Worm (Caenorhabditis elegans) whole organism, young adult: Measurements from ENCODE around the gene F47B7.5.
A peak's percentile ranks its signal among the peaks of the same experiment; 100 is the strongest.

Experiments
- B0019.2 ChIP-seq: fragments of 200-800 bp; sonication (Bioruptor generic); conservative IDR thresholded peaks from 2 replicates; pipeline ENCODE4 v1.3.6; 2022; ENCODE audit warnings: missing genetic modification reagents, missing genetic modification characterization, missing compliant biosample characterization
- C06A6.2 ChIP-seq: fragments of 200-800 bp; sonication (Bioruptor generic); conservative IDR thresholded peaks from 2 replicates; pipeline ENCODE4 v1.3.6; 2022; ENCODE audit warnings: missing genetic modification characterization, missing compliant biosample characterization
- C17E4.6 ChIP-seq: fragments of 200-800 bp; sonication (Bioruptor generic); IDR thresholded peaks from 2 replicates; pipeline ENCODE4 v1.3.6; 2022; ENCODE audit warnings: missing genetic modification reagents, missing genetic modification characterization, missing compliant biosample characterization
- F10E7.11 ChIP-seq: sonication (generic microtip); optimal IDR thresholded peaks from 2 replicates; lab custom pipeline; 2017; ENCODE audit warnings: mild to moderate bottlenecking, missing genetic modification characterization, moderate library complexity, missing compliant biosample characterization
- F22D6.2 ChIP-seq: sonication (generic microtip); optimal IDR thresholded peaks from 2 replicates; lab custom pipeline; 2016; ENCODE audit warnings: mild to moderate bottlenecking, missing genetic modification characterization, missing compliant biosample characterization
- F23B12.7 ChIP-seq: sonication (generic microtip); optimal IDR thresholded peaks from 2 replicates; lab custom pipeline; 2017; ENCODE audit warnings: missing genetic modification characterization, mild to moderate bottlenecking, missing compliant biosample characterization, antibody characterized with exemption, moderate library complexity; ENCODE audit not compliant: insufficient read depth
- F33H1.4 ChIP-seq: fragments of 200-800 bp; sonication (Bioruptor generic); IDR thresholded peaks from 2 replicates; pipeline ENCODE4 v1.3.6; 2022; ENCODE audit warnings: missing genetic modification reagents, missing genetic modification characterization, missing compliant biosample characterization
- F37B4.10 ChIP-seq: fragments of 200-800 bp; sonication (Bioruptor generic); IDR thresholded peaks from 2 replicates; pipeline ENCODE4 v1.3.6; 2022; ENCODE audit warnings: missing genetic modification characterization, missing compliant biosample characterization
- F52B5.7 ChIP-seq: sonication (generic microtip); optimal IDR thresholded peaks from 2 replicates; lab custom pipeline; 2016; ENCODE audit warnings: mild to moderate bottlenecking, missing genetic modification characterization, missing compliant biosample characterization
- Y53F4B.3 ChIP-seq: fragments of 200-800 bp; sonication (Bioruptor generic); IDR thresholded peaks from 2 replicates; pipeline ENCODE4 v1.3.6; 2022; ENCODE audit warnings: missing genetic modification reagents, missing genetic modification characterization, missing compliant biosample characterization
- Y79H2A.3 ChIP-seq: fragments of 200-800 bp; sonication (Bioruptor generic); conservative IDR thresholded peaks from 2 replicates; pipeline ENCODE4 v1.3.6; 2022; ENCODE audit warnings: missing genetic modification reagents, missing genetic modification characterization, missing compliant biosample characterization
- Y95B8A.8 ChIP-seq: fragments of 200-800 bp; sonication (Bioruptor generic); IDR thresholded peaks from 2 replicates; pipeline ENCODE4 v1.3.6; 2022; ENCODE audit warnings: missing genetic modification reagents, missing genetic modification characterization, missing compliant biosample characterization
- athp-1 ChIP-seq: sonication (generic microtip); optimal IDR thresholded peaks from 2 replicates; lab custom pipeline; 2017; ENCODE audit warnings: mild to moderate bottlenecking, missing genetic modification characterization, missing compliant biosample characterization
- attf-3 ChIP-seq: fragments of 200-800 bp; sonication (Bioruptor generic); conservative IDR thresholded peaks from 2 replicates; pipeline ENCODE4 v1.3.6; 2022; ENCODE audit warnings: missing genetic modification reagents, missing genetic modification characterization, missing compliant biosample characterization
- attf-5 ChIP-seq: fragments of 200-800 bp; sonication (Bioruptor generic); optimal IDR thresholded peaks from 2 replicates; lab custom pipeline; 2018; ENCODE audit warnings: mild to moderate bottlenecking, missing genetic modification characterization, missing compliant biosample characterization
- cebp-2 ChIP-seq: fragments of 200-800 bp; sonication (Bioruptor generic); IDR thresholded peaks from 2 replicates; pipeline ENCODE4 v1.3.6; 2022; ENCODE audit warnings: missing genetic modification characterization, missing compliant biosample characterization
- ceh-40 ChIP-seq: fragments of 200-800 bp; sonication (Bioruptor generic); IDR thresholded peaks from 2 replicates; pipeline ENCODE4 v1.3.6; 2022; ENCODE audit warnings: missing genetic modification characterization, missing compliant biosample characterization
- ceh-58 ChIP-seq: fragments of 200-800 bp; sonication (Bioruptor generic); IDR thresholded peaks from 2 replicates; pipeline ENCODE4 v1.3.6; 2022; ENCODE audit warnings: missing genetic modification characterization, missing compliant biosample characterization
- ceh-79 ChIP-seq: sonication (generic microtip); optimal IDR thresholded peaks from 2 replicates; lab custom pipeline; 2017; ENCODE audit warnings: mild to moderate bottlenecking, missing genetic modification characterization, missing compliant biosample characterization
- die-1 ChIP-seq: sonication (generic microtip); optimal IDR thresholded peaks from 2 replicates; lab custom pipeline; 2016; ENCODE audit warnings: missing genotype, mild to moderate bottlenecking, missing genetic modification characterization, missing compliant biosample characterization
- dpl-1 ChIP-seq: fragments of 150-350 bp; optimal IDR thresholded peaks from 2 replicates; lab custom pipeline; 2014; ENCODE audit warnings: missing biosample characterization, missing genetic modification reagents, missing genetic modification characterization
- egl-44 ChIP-seq: fragments of 200-800 bp; sonication (Bioruptor generic); IDR thresholded peaks from 2 replicates; pipeline ENCODE4 v1.3.6; 2022; ENCODE audit warnings: missing genetic modification reagents, missing genetic modification characterization, missing compliant biosample characterization
- ets-4 ChIP-seq: fragments of 200-800 bp; sonication (Bioruptor generic); optimal IDR thresholded peaks from 2 replicates; lab custom pipeline; 2018; ENCODE audit warnings: mild to moderate bottlenecking, missing genetic modification characterization, missing compliant biosample characterization
- hrde-1 ChIP-seq: sonication (generic microtip); optimal IDR thresholded peaks from 2 replicates; lab custom pipeline; 2016; ENCODE audit warnings: missing genetic modification characterization, mild to moderate bottlenecking, missing compliant biosample characterization, moderate library complexity, missing genotype, missing genetic modification reagents, borderline replicate concordance
- hsf-1 ChIP-seq: fragments of 200-800 bp; sonication (Bioruptor generic); IDR thresholded peaks from 2 replicates; pipeline ENCODE4 v1.3.6; 2022; ENCODE audit warnings: missing genetic modification reagents, missing genetic modification characterization, missing compliant biosample characterization
- lag-1 ChIP-seq: fragments of 200-800 bp; sonication (Bioruptor generic); IDR thresholded peaks from 2 replicates; pipeline ENCODE4 v1.3.6; 2022; ENCODE audit warnings: missing genetic modification reagents, missing genetic modification characterization, missing compliant biosample characterization
- let-526 ChIP-seq: fragments of 200-800 bp; sonication (Bioruptor generic); IDR thresholded peaks from 2 replicates; pipeline ENCODE4 v1.3.6; 2022; ENCODE audit warnings: missing genetic modification reagents, missing genetic modification characterization, missing compliant biosample characterization
- lin-26 ChIP-seq: fragments of 200-800 bp; sonication (Bioruptor generic); IDR thresholded peaks from 2 replicates; pipeline ENCODE4 v1.3.6; 2022; ENCODE audit warnings: missing genetic modification reagents, missing genetic modification characterization, missing compliant biosample characterization
- lin-35 ChIP-seq, 3 experiments: fragments of 150-350 bp in 2 of 3; sonication (generic microtip) in 1 of 3; optimal IDR thresholded peaks; 2 replicates each; lab custom pipeline; 2014 to 2018; ENCODE audit warnings: missing biosample characterization in 3 of 3, missing genetic modification characterization in 3 of 3, missing genetic modification reagents in 3 of 3
- lin-54 ChIP-seq: fragments of 200-800 bp; sonication (Bioruptor generic); optimal IDR thresholded peaks from 2 replicates; lab custom pipeline; 2018; ENCODE audit warnings: mild to moderate bottlenecking, missing genetic modification characterization, missing compliant biosample characterization
- lir-1 ChIP-seq: fragments of 200-800 bp; sonication (Bioruptor generic); conservative IDR thresholded peaks from 2 replicates; pipeline ENCODE4 v1.3.6; 2022; ENCODE audit warnings: missing genetic modification reagents, missing genetic modification characterization, missing compliant biosample characterization
- madf-10 ChIP-seq: sonication (generic microtip); optimal IDR thresholded peaks from 2 replicates; lab custom pipeline; 2016; ENCODE audit warnings: mild to moderate bottlenecking, missing genetic modification characterization, missing compliant biosample characterization
- madf-8 ChIP-seq: fragments of 200-800 bp; sonication (Bioruptor generic); conservative IDR thresholded peaks from 2 replicates; pipeline ENCODE4 v1.3.6; 2022; ENCODE audit warnings: missing genetic modification reagents, missing genetic modification characterization, missing compliant biosample characterization
- mel-28 ChIP-seq: sonication (generic microtip); optimal IDR thresholded peaks from 2 replicates; lab custom pipeline; 2016; ENCODE audit warnings: borderline replicate concordance, mild to moderate bottlenecking, missing genetic modification characterization, missing compliant biosample characterization
- mes-4 ChIP-seq: sonication (generic microtip); optimal IDR thresholded peaks from 2 replicates; lab custom pipeline; 2016; ENCODE audit warnings: missing genotype, missing genetic modification characterization, missing compliant biosample characterization
- mxl-1 ChIP-seq: sonication (generic microtip); optimal IDR thresholded peaks from 2 replicates; lab custom pipeline; 2016; ENCODE audit warnings: missing genetic modification characterization, missing compliant biosample characterization
- nfya-1 ChIP-seq: sonication (generic microtip); optimal IDR thresholded peaks from 2 replicates; lab custom pipeline; 2017; ENCODE audit warnings: antibody characterized with exemption, missing compliant biosample characterization, missing genetic modification characterization, borderline replicate concordance; ENCODE audit not compliant: insufficient read depth
- nfya-2 ChIP-seq: fragments of 200-800 bp; sonication (Bioruptor generic); IDR thresholded peaks from 2 replicates; pipeline ENCODE4 v1.3.6; 2022; ENCODE audit warnings: missing genetic modification reagents, missing genetic modification characterization, missing compliant biosample characterization
- nhr-120 ChIP-seq: fragments of 200-800 bp; sonication (Bioruptor generic); IDR thresholded peaks from 2 replicates; pipeline ENCODE4 v1.3.6; 2022; ENCODE audit warnings: missing genetic modification characterization, missing compliant biosample characterization
- nhr-179 ChIP-seq: sonication (generic microtip); optimal IDR thresholded peaks from 2 replicates; lab custom pipeline; 2016; ENCODE audit warnings: mild to moderate bottlenecking, missing genetic modification characterization, missing compliant biosample characterization
- nhr-80 ChIP-seq: sonication (generic microtip); optimal IDR thresholded peaks from 2 replicates; lab custom pipeline; 2016; ENCODE audit warnings: missing genetic modification characterization, missing compliant biosample characterization
- pha-4 ChIP-seq: fragments of 150-350 bp; sonication (generic microtip); optimal IDR thresholded peaks from 2 replicates; lab custom pipeline; 2014; ENCODE audit warnings: missing biosample characterization, missing genetic modification reagents, missing genetic modification characterization
- rec-8 ChIP-seq, 2 experiments: sonication (generic microtip); optimal IDR thresholded peaks; 2 replicates each; lab custom pipeline; 2016; ENCODE audit warnings: mild to moderate bottlenecking in 2 of 2, missing genetic modification characterization in 2 of 2, missing genetic modification reagents in 2 of 2, missing genotype in 2 of 2, missing biosample characterization in 1 of 2, missing compliant biosample characterization in 1 of 2, moderate library complexity in 1 of 2
- repo-1 ChIP-seq: sonication (generic microtip); optimal IDR thresholded peaks from 2 replicates; lab custom pipeline; 2017; ENCODE audit warnings: mild to moderate bottlenecking, missing genetic modification characterization, missing compliant biosample characterization
- rpc-1 ChIP-seq, 2 experiments: fragments of 150-350 bp in 1 of 2; sonication (generic microtip) in 1 of 2; optimal IDR thresholded peaks; 2 replicates each; lab custom pipeline; 2014 to 2018; ENCODE audit warnings: missing biosample characterization in 1 of 2, missing genetic modification characterization in 1 of 2, missing genetic modification reagents in 1 of 2, missing genotype in 1 of 2
- sdz-38 ChIP-seq: sonication (generic microtip); optimal IDR thresholded peaks from 2 replicates; lab custom pipeline; 2016; ENCODE audit warnings: missing genotype, missing genetic modification characterization, missing compliant biosample characterization
- sea-2 ChIP-seq: fragments of 200-800 bp; sonication (Bioruptor generic); IDR thresholded peaks from 2 replicates; pipeline ENCODE4 v1.3.6; 2022; ENCODE audit warnings: missing genetic modification characterization, missing compliant biosample characterization
- unc-130 ChIP-seq: sonication (generic microtip); optimal IDR thresholded peaks from 2 replicates; lab custom pipeline; 2016; ENCODE audit warnings: missing genetic modification reagents, missing genetic modification characterization, missing compliant biosample characterization
- ztf-28 ChIP-seq: fragments of 200-800 bp; sonication (Bioruptor generic); IDR thresholded peaks from 2 replicates; pipeline ENCODE4 v1.3.6; 2022; ENCODE audit warnings: missing genetic modification reagents, missing genetic modification characterization, missing compliant biosample characterization

Gene F47B7.5

ce11 chrX:3793389-3793788 is 24.8 kb upstream of the F47B7.5 start (continued):
- TF ChIP-seq egl-44 (no peak), mes-4 (tag; lab: Kevin White, UChicago) (peak; percentile 62), F10E7.11 (tag; lab: Kevin White, UChicago) (peak; percentile 59), madf-10 (peak; percentile 60), F22D6.2 (tag; lab: Kevin White, UChicago) (no peak), lin-26 (GFP tag; lab: Robert Waterston, UW) (peak; percentile 91), unc-130 (GFP tag; lab: Kevin White, UChicago) (peak; percentile 16), ets-4 (GFP tag; lab: Kevin White, UChicago) (no peak), athp-1 (peak; percentile 32), F33H1.4 (no peak), nhr-179 (tag; lab: Kevin White, UChicago) (peak; percentile 61), lin-54 (GFP tag; lab: Kevin White, UChicago) (peak; percentile 41), Y95B8A.8 (GFP tag; lab: Robert Waterston, UW) (0 out of 2 replicates have a peak, but pooled peaks have one; percentile 34), nfya-2 (GFP tag; lab: Robert Waterston, UW) (no peak), mel-28 (tag; lab: Kevin White, UChicago) (no peak), lag-1 (GFP tag; lab: Robert Waterston, UW) (no peak), F52B5.7 (tag; lab: Kevin White, UChicago) (peak; percentile 45), sea-2 (GFP tag; lab: Robert Waterston, UW) (no peak), hrde-1 (no peak), Y53F4B.3 (GFP tag; lab: Robert Waterston, UW) (peak; percentile 41), pha-4 (tag; lab: Kevin White, UChicago) (no peak), F37B4.10 (GFP tag; lab: Robert Waterston, UW) (no peak), rec-8 (tag; optimal IDR thresholded peaks at IDR 0.05; lab: Kevin White, UChicago) (peak; percentile 58 to 89), nhr-80 (tag; lab: Kevin White, UChicago) (peak; percentile 37), nfya-1 (tag; lab: Kevin White, UChicago) (no peak), repo-1 (no peak), F23B12.7 (tag; lab: Kevin White, UChicago) (no peak), lin-35 (GFP tag; optimal IDR thresholded peaks at IDR 0.05; lab: Kevin White, UChicago) (no peak), attf-5 (GFP tag; lab: Kevin White, UChicago) (peak; percentile 42), sdz-38 (tag; lab: Kevin White, UChicago) (no peak), let-526 (GFP tag; lab: Robert Waterston, UW) (0 out of 2 replicates have a peak, but pooled peaks have one; percentile 41), Y79H2A.3 (peak; percentile 49; the same call in 1 of the 2 replicates), C17E4.6 (GFP tag; lab: Robert Waterston, UW) (no peak), ceh-79 (no peak), C06A6.2 (GFP tag; lab: Robert Waterston, UW) (no peak), B0019.2 (GFP tag; lab: Robert Waterston, UW) (no peak), hsf-1 (GFP tag; lab: Robert Waterston, UW) (no peak), die-1 (tag; lab: Kevin White, UChicago) (peak; percentile 83), lir-1 (no peak), dpl-1 (GFP tag; lab: Kevin White, UChicago) (no peak), nhr-120 (GFP tag; lab: Robert Waterston, UW) (no peak), madf-8 (GFP tag; lab: Robert Waterston, UW) (no peak), rpc-1 (optimal IDR thresholded peaks at IDR 0.05; lab: Kevin White, UChicago) (peak; percentile 83), rpc-1 (tag; optimal IDR thresholded peaks at IDR 0.05; lab: Kevin White, UChicago) (peak; percentile 97), cebp-2 (GFP tag; lab: Robert Waterston, UW) (peak; percentile 82; the same call in 1 of the 2 replicates), mxl-1 (tag; lab: Kevin White, UChicago) (peak; percentile 51), attf-3 (GFP tag; lab: Robert Waterston, UW) (no peak), ceh-40 (GFP tag; lab: Robert Waterston, UW) (no peak), ztf-28 (GFP tag; lab: Robert Waterston, UW) (no peak), ceh-58 (GFP tag; lab: Robert Waterston, UW) (no peak)
